Worm (Caenorhabditis elegans) whole organism, L3 larva: ENCODE data around the gene dpff-1.
A peak's percentile ranks its signal among the peaks of the same experiment; 100 is the strongest.

Experiments used
- R02D3.7 ChIP-seq: fragments of 150-350 bp; optimal IDR thresholded peaks from 2 replicates; lab custom pipeline; 2014; ENCODE audit warnings: missing biosample characterization, missing genetic modification characterization
- ZK546.5 ChIP-seq: sonication (generic microtip); optimal IDR thresholded peaks from 2 replicates; lab custom pipeline; 2017; ENCODE audit warnings: missing biosample characterization, missing genetic modification characterization
- aly-2 ChIP-seq: fragments of 150-350 bp; optimal IDR thresholded peaks from 2 replicates; lab custom pipeline; 2014; ENCODE audit warnings: missing biosample characterization, missing genetic modification characterization
- ama-1 ChIP-seq: fragments of 150-350 bp; optimal IDR thresholded peaks from 2 replicates; lab custom pipeline; 2018
- ceh-16 ChIP-seq: sonication (generic microtip); optimal IDR thresholded peaks from 2 replicates; lab custom pipeline; 2017; ENCODE audit warnings: missing biosample characterization, missing genetic modification characterization
- ceh-28 ChIP-seq: fragments of 150-350 bp; optimal IDR thresholded peaks from 2 replicates; lab custom pipeline; 2014; ENCODE audit warnings: missing biosample characterization, missing genetic modification reagents, missing genetic modification characterization
- ceh-82 ChIP-seq: fragments of 150-350 bp; optimal IDR thresholded peaks from 2 replicates; lab custom pipeline; 2014; ENCODE audit warnings: missing biosample characterization, missing genetic modification characterization
- ceh-9 ChIP-seq: sonication (generic microtip); optimal IDR thresholded peaks from 2 replicates; lab custom pipeline; 2018; ENCODE audit warnings: missing biosample characterization, missing genetic modification characterization
- daf-12 ChIP-seq: fragments of 150-350 bp; optimal IDR thresholded peaks from 2 replicates; lab custom pipeline; 2014; ENCODE audit warnings: missing biosample characterization, missing genetic modification reagents, missing genetic modification characterization
- egl-27 ChIP-seq: sonication (generic microtip); optimal IDR thresholded peaks from 4 replicates; lab custom pipeline; 2017; ENCODE audit warnings: missing biosample characterization, missing genetic modification reagents, missing genetic modification characterization
- egl-5 ChIP-seq: fragments of 150-350 bp; optimal IDR thresholded peaks from 2 replicates; lab custom pipeline; 2017; ENCODE audit warnings: missing biosample characterization, missing genetic modification reagents, missing genetic modification characterization, inconsistent platforms
- elt-1 ChIP-seq: fragments of 150-350 bp; optimal IDR thresholded peaks from 2 replicates; lab custom pipeline; 2014; ENCODE audit warnings: missing biosample characterization, missing genetic modification characterization
- elt-2 ChIP-seq: sonication (generic microtip); optimal IDR thresholded peaks from 2 replicates; lab custom pipeline; 2016; ENCODE audit warnings: missing genetic modification reagents, mild to moderate bottlenecking, missing genetic modification characterization, missing compliant biosample characterization
- elt-3 ChIP-seq, 3 experiments: fragments of 150-350 bp in 1 of 3; sonication (generic microtip) in 2 of 3; optimal IDR thresholded peaks; 2 replicates in 2 of 3; 4 replicates in 1 of 3; lab custom pipeline; 2014 to 2017; ENCODE audit warnings: missing biosample characterization in 3 of 3, missing genetic modification characterization in 3 of 3
- eor-1 ChIP-seq, 2 experiments: fragments of 150-350 bp; optimal IDR thresholded peaks; 2 replicates each; lab custom pipeline; 2014 to 2018; ENCODE audit warnings: missing biosample characterization in 2 of 2, missing genetic modification characterization in 2 of 2
- fkh-10 ChIP-seq: sonication (generic microtip); optimal IDR thresholded peaks from 2 replicates; lab custom pipeline; 2017; ENCODE audit warnings: missing biosample characterization, missing genetic modification reagents, missing genetic modification characterization
- fkh-2 ChIP-seq: fragments of 150-350 bp; optimal IDR thresholded peaks from 2 replicates; lab custom pipeline; 2014; ENCODE audit warnings: missing biosample characterization, missing genetic modification reagents, missing genetic modification characterization
- fos-1 ChIP-seq: fragments of 150-350 bp; optimal IDR thresholded peaks from 2 replicates; lab custom pipeline; 2014; ENCODE audit warnings: missing biosample characterization, missing genetic modification characterization
- hmg-11 ChIP-seq: sonication (generic microtip); optimal IDR thresholded peaks from 2 replicates; lab custom pipeline; 2016; ENCODE audit warnings: missing genetic modification characterization, missing compliant biosample characterization
- jun-1 ChIP-seq: fragments of 150-350 bp; optimal IDR thresholded peaks from 2 replicates; lab custom pipeline; 2014; ENCODE audit warnings: missing biosample characterization, missing genetic modification reagents, missing genetic modification characterization
- lin-15B ChIP-seq: fragments of 150-350 bp; optimal IDR thresholded peaks from 2 replicates; lab custom pipeline; 2014; ENCODE audit warnings: missing biosample characterization, missing genetic modification characterization
- lin-39 ChIP-seq: fragments of 150-350 bp; optimal IDR thresholded peaks from 2 replicates; lab custom pipeline; 2018; ENCODE audit warnings: missing biosample characterization, missing genetic modification reagents, missing genetic modification characterization
- lsy-12 ChIP-seq: sonication (generic microtip); optimal IDR thresholded peaks from 2 replicates; lab custom pipeline; 2016; ENCODE audit warnings: mild to moderate bottlenecking, missing genetic modification characterization, missing compliant biosample characterization
- mdl-1 ChIP-seq: fragments of 150-350 bp; optimal IDR thresholded peaks from 2 replicates; lab custom pipeline; 2014; ENCODE audit warnings: missing biosample characterization, missing genetic modification characterization
- mml-1 ChIP-seq: fragments of 150-350 bp; sonication (generic microtip); optimal IDR thresholded peaks from 3 replicates; lab custom pipeline; 2014; ENCODE audit warnings: missing biosample characterization, missing genetic modification characterization
- nfya-1 ChIP-seq: sonication (generic microtip); optimal IDR thresholded peaks from 2 replicates; lab custom pipeline; 2017; ENCODE audit warnings: missing genetic modification characterization, mild to moderate bottlenecking, missing compliant biosample characterization, antibody characterized with exemption, moderate library complexity; ENCODE audit not compliant: insufficient read depth
- nhr-11 ChIP-seq: fragments of 150-350 bp; optimal IDR thresholded peaks from 2 replicates; lab custom pipeline; 2014; ENCODE audit warnings: missing biosample characterization, missing genetic modification characterization
- nhr-12 ChIP-seq: fragments of 150-350 bp; optimal IDR thresholded peaks from 2 replicates; lab custom pipeline; 2014; ENCODE audit warnings: missing biosample characterization, missing genetic modification characterization
- nhr-23 ChIP-seq: fragments of 150-350 bp; optimal IDR thresholded peaks from 2 replicates; lab custom pipeline; 2014; ENCODE audit warnings: missing biosample characterization, missing genetic modification reagents, missing genetic modification characterization
- nhr-237 ChIP-seq: fragments of 150-350 bp; optimal IDR thresholded peaks from 2 replicates; lab custom pipeline; 2014; ENCODE audit warnings: missing biosample characterization, missing genetic modification characterization
- nhr-25 ChIP-seq: sonication (generic microtip); optimal IDR thresholded peaks from 2 replicates; lab custom pipeline; 2017; ENCODE audit warnings: missing biosample characterization, missing genetic modification characterization
- nhr-28 ChIP-seq: fragments of 150-350 bp; optimal IDR thresholded peaks from 2 replicates; lab custom pipeline; 2014; ENCODE audit warnings: missing biosample characterization, missing genetic modification characterization
- nhr-43 ChIP-seq: sonication (generic microtip); optimal IDR thresholded peaks from 2 replicates; lab custom pipeline; 2016; ENCODE audit warnings: mild to moderate bottlenecking, missing genetic modification characterization, missing compliant biosample characterization; ENCODE audit not compliant: poor library complexity, severe bottlenecking
- nhr-67 ChIP-seq: fragments of 150-350 bp; optimal IDR thresholded peaks from 2 replicates; lab custom pipeline; 2014; ENCODE audit warnings: missing biosample characterization, missing genetic modification characterization
- nhr-76 ChIP-seq: fragments of 150-350 bp; sonication (generic microtip); optimal IDR thresholded peaks from 5 replicates; lab custom pipeline; 2014; ENCODE audit warnings: missing biosample characterization, missing genetic modification characterization
- nhr-77 ChIP-seq: fragments of 150-350 bp; optimal IDR thresholded peaks from 2 replicates; lab custom pipeline; 2014; ENCODE audit warnings: missing biosample characterization, missing genetic modification characterization
- pha-4 ChIP-seq: fragments of 150-350 bp; optimal IDR thresholded peaks from 2 replicates; lab custom pipeline; 2014; ENCODE audit warnings: missing biosample characterization, missing genetic modification reagents, missing genetic modification characterization
- pqm-1 ChIP-seq: fragments of 150-350 bp; optimal IDR thresholded peaks from 2 replicates; lab custom pipeline; 2017; ENCODE audit warnings: missing biosample characterization, missing genetic modification characterization, inconsistent platforms
- sea-2 ChIP-seq: fragments of 150-350 bp; sonication (generic microtip); optimal IDR thresholded peaks from 4 replicates; lab custom pipeline; 2014; ENCODE audit warnings: missing biosample characterization, missing genetic modification reagents, missing genetic modification characterization
- skn-1 ChIP-seq: fragments of 150-350 bp; optimal IDR thresholded peaks from 2 replicates; lab custom pipeline; 2014; ENCODE audit warnings: missing biosample characterization, missing genetic modification characterization
- snpc-4 ChIP-seq: fragments of 150-350 bp; optimal IDR thresholded peaks from 2 replicates; lab custom pipeline; 2014; ENCODE audit warnings: missing biosample characterization, missing genetic modification characterization
- tbx-2 ChIP-seq: sonication (generic microtip); optimal IDR thresholded peaks from 2 replicates; lab custom pipeline; 2016; ENCODE audit warnings: mild to moderate bottlenecking, missing genetic modification characterization, missing compliant biosample characterization
- unc-39 ChIP-seq: sonication (generic microtip); optimal IDR thresholded peaks from 4 replicates; lab custom pipeline; 2017; ENCODE audit warnings: missing biosample characterization, missing genetic modification characterization
- unc-62 ChIP-seq: fragments of 150-350 bp; sonication (generic microtip); optimal IDR thresholded peaks from 4 replicates; lab custom pipeline; 2014; ENCODE audit warnings: missing biosample characterization, missing genetic modification reagents, missing genetic modification characterization
- zag-1 ChIP-seq: fragments of 150-350 bp; optimal IDR thresholded peaks from 2 replicates; lab custom pipeline; 2014; ENCODE audit warnings: missing biosample characterization, missing genetic modification characterization
- ztf-11 ChIP-seq: fragments of 150-350 bp; optimal IDR thresholded peaks from 2 replicates; lab custom pipeline; 2014; ENCODE audit warnings: missing biosample characterization, missing genetic modification characterization
- ztf-4 ChIP-seq: fragments of 150-350 bp; optimal IDR thresholded peaks from 2 replicates; lab custom pipeline; 2014; ENCODE audit warnings: missing biosample characterization, missing genetic modification characterization

The dpff-1 gene

DNA sequence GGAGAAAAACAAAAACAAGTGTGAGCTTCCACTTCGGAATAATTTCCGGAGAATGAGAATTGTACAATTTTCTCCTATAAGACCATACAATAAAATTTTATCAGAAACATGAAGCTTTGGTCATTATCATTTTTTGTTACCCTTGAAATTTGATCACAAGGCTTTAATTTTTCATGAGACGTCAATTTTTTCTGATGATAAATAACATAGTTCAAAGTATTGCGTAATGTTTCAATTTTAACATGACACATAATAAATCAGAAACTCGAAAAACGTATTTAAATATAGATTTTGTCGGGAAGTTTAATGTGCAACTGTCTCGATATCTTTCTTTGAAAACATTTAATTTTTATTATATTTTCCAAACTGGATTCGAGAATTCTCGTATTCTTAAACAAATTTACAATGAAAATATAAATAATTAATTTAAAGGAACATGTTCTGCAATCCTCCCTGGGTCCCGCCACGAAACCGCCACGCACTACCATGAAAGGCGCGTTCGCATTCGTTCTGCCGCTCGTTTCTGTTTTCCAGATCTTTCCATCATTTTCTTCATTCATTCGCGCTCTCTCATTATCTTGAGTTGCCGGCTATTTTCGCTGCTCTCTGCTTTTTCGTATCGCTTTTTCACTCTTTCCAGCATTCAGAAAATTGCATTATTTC, 32.8 kb upstream of the dpff-1 start:
- no peak for TF ChIP-seq ama-1 (lab: Kevin White, UChicago)
- TF ChIP-seq mml-1 (tag; lab: Kevin White, UChicago), result no peak
- TF ChIP-seq ceh-82 (tag; lab: Kevin White, UChicago), result no peak
- no peak for TF ChIP-seq jun-1
- no peak for TF ChIP-seq eor-1 (tag; optimal IDR thresholded peaks at IDR 0.05; lab: Kevin White, UChicago)
- peak; percentile 57 for TF ChIP-seq pha-4 (tag; lab: Kevin White, UChicago)
- TF ChIP-seq nhr-43, result no peak
- TF ChIP-seq nhr-237, result no peak
- no peak for TF ChIP-seq skn-1 (tag; lab: Kevin White, UChicago)
- peak; percentile 61 for TF ChIP-seq pqm-1 (tag; lab: Kevin White, UChicago)
- TF ChIP-seq elt-2 (tag; lab: Kevin White, UChicago), result peak; percentile 69
- TF ChIP-seq elt-3 (tag; optimal IDR thresholded peaks at IDR 0.05; lab: Kevin White, UChicago), result no peak
- TF ChIP-seq elt-1 (tag; lab: Kevin White, UChicago), result no peak
- no peak for TF ChIP-seq ceh-16
- no peak for TF ChIP-seq nfya-1 (tag; lab: Kevin White, UChicago)
- no peak for TF ChIP-seq daf-12 (tag; lab: Kevin White, UChicago)
- no peak for TF ChIP-seq ztf-4 (tag; lab: Kevin White, UChicago)
- TF ChIP-seq tbx-2 (tag; lab: Kevin White, UChicago), result no peak
- TF ChIP-seq lin-39 (tag; lab: Kevin White, UChicago), result peak; percentile 13
- no peak for TF ChIP-seq zag-1 (tag; lab: Kevin White, UChicago)

DNA sequence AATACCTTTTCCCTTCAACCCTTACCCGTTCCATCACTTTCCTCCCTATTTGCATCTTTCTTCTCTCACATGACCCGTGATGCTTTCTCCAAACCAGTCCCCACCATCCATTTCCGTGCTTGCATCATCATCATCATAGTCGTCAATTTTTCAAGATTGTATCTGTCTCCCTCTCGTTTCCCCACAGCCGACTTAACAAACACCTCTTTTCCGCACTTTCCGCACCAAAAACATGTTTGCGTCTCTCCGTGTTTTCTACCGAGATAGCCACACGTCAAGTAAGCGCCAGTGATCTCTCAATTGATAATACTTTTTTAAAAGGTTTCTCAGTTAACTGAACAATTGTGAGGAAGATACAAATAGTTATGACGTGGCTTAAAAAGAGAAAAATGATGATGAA, 31.9 kb upstream of the dpff-1 start:
- TF ChIP-seq nhr-77 (tag; lab: Kevin White, UChicago) (no peak), hmg-11 (tag; lab: Kevin White, UChicago) (peak; percentile 6), nhr-237 (no peak), ceh-9 (tag; lab: Kevin White, UChicago) (no peak), eor-1 (tag; optimal IDR thresholded peaks at IDR 0.05; lab: Kevin White, UChicago) (peak in 1 of 2 experiments; percentile 54), nhr-67 (tag; lab: Kevin White, UChicago) (no peak), ceh-16 (peak; percentile 32), nhr-11 (tag; lab: Kevin White, UChicago) (no peak), nhr-76 (no peak), sea-2 (GFP tag; lab: Kevin White, UChicago) (no peak), fos-1 (tag; lab: Kevin White, UChicago) (peak; percentile 55), ama-1 (lab: Kevin White, UChicago) (peak; percentile 15), egl-27 (tag; lab: Kevin White, UChicago) (peak; percentile 73), nhr-12 (no peak), egl-5 (tag; lab: Kevin White, UChicago) (peak; percentile 38), nhr-43 (peak; percentile 78), elt-3 (tag; optimal IDR thresholded peaks at IDR 0.05; lab: Kevin White, UChicago) (peak in 1 of 3 experiments; percentile 52), skn-1 (tag; lab: Kevin White, UChicago) (peak; percentile 62), jun-1 (peak; percentile 21), elt-1 (tag; lab: Kevin White, UChicago) (peak; percentile 97), ztf-4 (tag; lab: Kevin White, UChicago) (peak; percentile 14), fkh-10 (no peak), nhr-23 (tag; lab: Kevin White, UChicago) (peak; percentile 95), tbx-2 (tag; lab: Kevin White, UChicago) (peak; percentile 38), lin-15B (tag; lab: Kevin White, UChicago) (no peak), pqm-1 (tag; lab: Kevin White, UChicago) (no peak), ZK546.5 (tag; lab: Kevin White, UChicago) (no peak), nhr-28 (no peak), ceh-28 (tag; lab: Kevin White, UChicago) (peak; percentile 72), lsy-12 (tag; lab: Kevin White, UChicago) (no peak), pha-4 (tag; lab: Kevin White, UChicago) (peak; percentile 52), unc-62 (GFP tag; lab: Kevin White, UChicago) (peak; percentile 93), daf-12 (tag; lab: Kevin White, UChicago) (no peak), elt-2 (tag; lab: Kevin White, UChicago) (peak; percentile 50), mdl-1 (tag; lab: Kevin White, UChicago) (peak; percentile 23), ztf-11 (tag; lab: Kevin White, UChicago) (no peak), aly-2 (tag; lab: Kevin White, UChicago) (no peak), nhr-25 (peak; percentile 95), unc-39 (tag; lab: Kevin White, UChicago) (no peak), R02D3.7 (tag; lab: Kevin White, UChicago) (no peak), lin-39 (tag; lab: Kevin White, UChicago) (peak; percentile 96), ceh-82 (tag; lab: Kevin White, UChicago) (no peak), fkh-2 (tag; lab: Kevin White, UChicago) (no peak), zag-1 (tag; lab: Kevin White, UChicago) (no peak), snpc-4 (tag; lab: Kevin White, UChicago) (peak; percentile 40), nfya-1 (tag; lab: Kevin White, UChicago) (peak; percentile 83), mml-1 (tag; lab: Kevin White, UChicago) (no peak)
